Worm (Caenorhabditis elegans): ENCODE measurements around the gene bath-10.

DNA sequence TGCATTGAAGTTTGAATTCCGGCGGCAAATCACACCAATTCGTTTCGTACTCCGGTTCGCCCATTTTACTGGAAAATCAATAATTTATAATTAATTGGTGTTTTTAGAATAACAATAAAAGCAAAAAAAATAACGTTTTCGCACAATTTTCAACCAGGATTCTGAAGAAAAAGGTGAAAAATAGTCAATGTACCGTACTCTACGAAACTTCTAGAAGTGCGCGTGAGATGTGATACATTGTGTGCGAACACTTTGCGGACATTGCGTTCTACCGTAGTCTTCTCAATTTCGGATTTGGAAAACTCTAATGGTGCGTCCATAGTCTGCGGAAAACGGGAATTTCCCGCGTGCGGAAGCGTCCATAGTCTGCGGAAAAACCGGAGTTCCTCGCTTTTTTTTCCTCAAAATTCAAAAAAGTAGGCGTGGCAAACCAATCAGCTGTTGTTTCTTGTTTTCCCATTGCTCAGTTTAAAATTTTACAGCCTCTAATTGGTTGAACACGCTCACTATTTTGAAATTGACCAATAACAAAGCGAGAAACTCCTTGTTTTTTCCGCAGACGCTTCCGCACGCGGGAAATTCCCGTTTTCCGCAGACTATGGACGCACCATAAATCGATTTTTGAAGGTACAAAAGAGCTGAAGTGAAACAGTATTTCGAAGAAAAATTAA is 26.8 kb upstream of the bath-10 start, which contains the start of the genes F14D2.14 and bath-29:
- TF ChIP-seq tbx-11 (GFP tag; IDR thresholded peaks at IDR 0.05) (no peak), ama-1 (optimal IDR thresholded peaks at IDR 0.05) (no peak), tra-4 (tag; optimal IDR thresholded peaks at IDR 0.05) (no peak), hnd-1 (tag; optimal IDR thresholded peaks at IDR 0.05) (no peak), hmg-4 (GFP tag; optimal IDR thresholded peaks at IDR 0.05) (no peak), scrt-1 (GFP tag; IDR thresholded peaks at IDR 0.05) (no peak), ets-7 (tag; optimal IDR thresholded peaks at IDR 0.05) (no peak)
